Fruit fly (Drosophila melanogaster): ENCODE data around the gene Rrp5.

The Rrp5 gene

DNA sequence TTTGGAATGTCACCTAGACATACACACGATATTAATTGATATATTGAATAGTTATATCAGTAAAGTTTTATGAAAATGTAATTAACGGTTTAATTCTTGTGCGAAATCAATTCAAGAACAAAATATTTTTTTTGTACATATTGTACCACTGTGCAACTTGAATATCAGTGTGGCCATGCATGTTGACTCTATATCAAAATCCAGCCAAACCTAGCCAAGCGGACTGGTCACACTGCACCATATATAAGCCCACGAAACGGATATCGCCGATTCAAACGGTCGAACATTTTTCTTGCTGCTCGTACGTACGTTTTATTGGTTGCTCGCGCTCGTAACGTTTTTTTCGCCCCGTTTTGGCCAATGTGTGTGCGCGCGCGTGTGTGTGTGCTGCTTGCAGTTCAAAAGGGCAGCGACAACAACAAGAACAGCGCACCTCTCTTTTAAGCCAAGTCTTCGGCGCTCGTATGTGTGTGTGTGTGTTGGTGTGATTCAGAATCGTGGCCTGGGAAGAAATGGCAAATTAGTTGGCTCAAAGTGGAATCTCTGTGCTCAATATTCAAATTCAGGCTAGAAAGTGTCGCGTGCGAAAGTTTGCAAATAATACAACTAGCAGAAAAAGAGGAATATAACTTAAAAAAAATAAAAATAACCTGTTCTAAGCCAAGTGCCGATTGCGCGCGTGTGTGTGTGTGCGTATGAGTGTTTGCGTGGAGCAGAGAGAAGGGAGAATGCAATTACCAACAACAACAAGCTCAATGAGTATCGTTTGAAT, 38.1 kb downstream of the Rrp5 start, which contains the start of gene crb:
Gene crb, plus strand, starts transcription at position 295 of the 772 bp plus-strand sequence.
- TF ChIP-seq dl (GFP tag; optimal IDR thresholded peaks at IDR 0.05; ENCODE audit: insufficient read depth in 1 of 2, partially characterized antibody in 2 of 2) (no peak), Mio (GFP tag; optimal IDR thresholded peaks at IDR 0.05) (no peak), Rel (GFP tag; optimal IDR thresholded peaks at IDR 0.05) (no peak), Rel (tag; optimal IDR thresholded peaks at IDR 0.05) (peak; percentile 66), brk (GFP tag; optimal IDR thresholded peaks at IDR 0.05) (no peak), woc (GFP tag; optimal IDR thresholded peaks at IDR 0.05) (no peak), Hr83 (GFP tag; optimal IDR thresholded peaks at IDR 0.05; ENCODE audit: poor library complexity, severe bottlenecking) (peak; percentile 80), pan (optimal IDR thresholded peaks at IDR 0.05) (no peak), Myc (optimal IDR thresholded peaks at IDR 0.05) (no peak), rgr (GFP tag; optimal IDR thresholded peaks at IDR 0.05) (peak; percentile 67), CG9705 (GFP tag; optimal IDR thresholded peaks at IDR 0.05) (peak; percentile 14), fru (GFP tag; optimal IDR thresholded peaks at IDR 0.05) (peak; percentile 61), foxo (GFP tag; optimal IDR thresholded peaks at IDR 0.05) (peak in 1 of 2 experiments; percentile 69), sage (GFP tag; optimal IDR thresholded peaks at IDR 0.05) (no peak), Dif (GFP tag; optimal IDR thresholded peaks at IDR 0.05; ENCODE audit: partially characterized antibody) (peak; percentile 60), tai (GFP tag; optimal IDR thresholded peaks at IDR 0.05) (no peak), OdsH (GFP tag; optimal IDR thresholded peaks at IDR 0.05) (peak; percentile 56), usp (GFP tag; optimal IDR thresholded peaks at IDR 0.05) (no peak), h (GFP tag; optimal IDR thresholded peaks at IDR 0.05) (peak; percentile 65), br (GFP tag; optimal IDR thresholded peaks at IDR 0.05) (peak; percentile 68), Jra (GFP tag; optimal IDR thresholded peaks at IDR 0.05) (peak; percentile 45), dmrt93B (GFP tag; optimal IDR thresholded peaks at IDR 0.05) (no peak), CrebA (GFP tag; optimal IDR thresholded peaks at IDR 0.05; ENCODE audit: borderline replicate concordance) (no peak), psq (GFP tag; optimal IDR thresholded peaks at IDR 0.05) (no peak), lola (GFP tag; optimal IDR thresholded peaks at IDR 0.05) (no peak), Abd-B (GFP tag; optimal IDR thresholded peaks at IDR 0.05) (no peak), Hr78 (GFP tag; optimal IDR thresholded peaks at IDR 0.05) (no peak), GATAd (GFP tag; optimal IDR thresholded peaks at IDR 0.05) (no peak), sv (GFP tag; optimal IDR thresholded peaks at IDR 0.05) (peak; percentile 37), Hnf4 (GFP tag; optimal IDR thresholded peaks at IDR 0.05) (peak; percentile 69), jim (GFP tag; optimal IDR thresholded peaks at IDR 0.05) (peak; percentile 39), ey (GFP tag; optimal IDR thresholded peaks at IDR 0.05) (peak; percentile 43), Dfd (GFP tag; optimal IDR thresholded peaks at IDR 0.05) (no peak), CG32264 (GFP tag; optimal IDR thresholded peaks at IDR 0.05) (no peak), HLH106 (tag; optimal IDR thresholded peaks at IDR 0.05) (peak; percentile 43), dsf (GFP tag; optimal IDR thresholded peaks at IDR 0.05; ENCODE audit: borderline replicate concordance) (no peak), Vsx2 (GFP tag; optimal IDR thresholded peaks at IDR 0.05; ENCODE audit: partially characterized antibody) (no peak), N (GFP tag; optimal IDR thresholded peaks at IDR 0.05) (no peak), Sp1 (GFP tag; optimal IDR thresholded peaks at IDR 0.05) (peak; percentile 54)

DNA sequence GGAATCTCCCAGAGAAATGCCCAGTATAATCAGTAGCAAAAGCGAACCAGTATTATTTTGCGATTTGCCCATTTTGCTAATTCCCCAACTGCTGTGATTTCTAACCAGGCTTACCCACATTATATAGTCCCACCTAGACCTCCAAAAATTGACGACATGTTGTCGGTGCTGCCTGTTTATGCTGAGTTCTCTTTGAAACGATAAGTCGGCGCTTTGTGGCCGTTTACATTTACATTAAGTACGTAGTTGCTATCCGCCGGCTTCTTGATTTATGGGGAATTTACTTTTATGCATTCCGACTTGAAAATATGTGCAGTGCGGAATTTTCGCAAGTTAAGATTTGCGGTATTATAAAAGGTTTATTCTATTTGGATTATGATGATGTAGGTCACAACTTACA, 38.8 kb downstream of the Rrp5 start, which contains the start of gene CG5715:
Gene CG5715, minus strand, starts transcription at position 101 of the 400 bp plus-strand sequence.
- no peak for TF ChIP-seq CG9705 (GFP tag; optimal IDR thresholded peaks at IDR 0.05)
- no peak for TF ChIP-seq OdsH (GFP tag; optimal IDR thresholded peaks at IDR 0.05)
- TF ChIP-seq dsf (GFP tag; optimal IDR thresholded peaks at IDR 0.05; ENCODE audit: borderline replicate concordance): no peak
- no peak for TF ChIP-seq br (GFP tag; optimal IDR thresholded peaks at IDR 0.05)
- TF ChIP-seq jim (GFP tag; optimal IDR thresholded peaks at IDR 0.05): no peak
- TF ChIP-seq Hr83 (GFP tag; optimal IDR thresholded peaks at IDR 0.05; ENCODE audit: poor library complexity, severe bottlenecking): no peak

Data from whole organism, wandering third instar larva.